Fruit fly (Drosophila melanogaster) whole organism, prepupa: ENCODE data around the gene RpS10a.

Experiments used
- CG10631 ChIP-seq: fragments of 200-800 bp; sonication (Bioruptor generic); optimal IDR thresholded peaks from 2 replicates; lab custom pipeline; 2016; ENCODE audit warnings: missing biosample characterization, missing genetic modification characterization
- CG11762 ChIP-seq: fragments of 200-800 bp; sonication (Bioruptor generic); optimal IDR thresholded peaks from 3 replicates; lab custom pipeline; 2016; ENCODE audit warnings: missing biosample characterization, missing genetic modification characterization; ENCODE audit not compliant: insufficient read depth
- CG11902 ChIP-seq: fragments of 200-800 bp; sonication (Bioruptor generic); optimal IDR thresholded peaks from 3 replicates; lab custom pipeline; 2016; ENCODE audit warnings: missing biosample characterization, missing genetic modification characterization
- CG15336 ChIP-seq: fragments of 200-800 bp; sonication (Bioruptor generic); IDR thresholded peaks from 2 replicates; pipeline ENCODE4 v1.3.6; 2022; ENCODE audit warnings: missing biosample characterization, missing genetic modification characterization
- CG1621 ChIP-seq: fragments of 200-800 bp; sonication (Bioruptor generic); optimal IDR thresholded peaks from 3 replicates; lab custom pipeline; 2018; ENCODE audit warnings: missing biosample characterization, mild to moderate bottlenecking, missing genetic modification characterization
- CG3032 ChIP-seq: fragments of 200-800 bp; optimal IDR thresholded peaks from 2 replicates; lab custom pipeline; 2019; ENCODE audit warnings: missing biosample characterization, mild to moderate bottlenecking, missing genetic modification characterization, moderate library complexity
- CG31627 ChIP-seq: fragments of 200-800 bp; sonication (Bioruptor generic); optimal IDR thresholded peaks from 3 replicates; lab custom pipeline; 2016; ENCODE audit warnings: missing biosample characterization, missing genetic modification characterization
- CG6808 ChIP-seq: fragments of 200-800 bp; sonication (Bioruptor generic); optimal IDR thresholded peaks from 3 replicates; lab custom pipeline; 2017; ENCODE audit warnings: missing biosample characterization, missing genetic modification characterization, mild to moderate bottlenecking, moderate library complexity, missing genetic modification reagents
- CG6854 ChIP-seq: fragments of 200-800 bp; sonication (Bioruptor generic); optimal IDR thresholded peaks from 2 replicates; lab custom pipeline; 2017; ENCODE audit warnings: missing biosample characterization, mild to moderate bottlenecking, missing genetic modification characterization
- Eip78C ChIP-seq: fragments of 200-800 bp; sonication (Bioruptor generic); peaks from one replicate; lab custom pipeline; 2016; ENCODE audit warnings: missing biosample characterization, missing genetic modification characterization
- Eip93F ChIP-seq: fragments of 200-800 bp; sonication (Bioruptor generic); optimal IDR thresholded peaks from 2 replicates; lab custom pipeline; 2016; ENCODE audit warnings: missing biosample characterization, mild to moderate bottlenecking, missing genetic modification characterization
- Hr39 ChIP-seq: fragments of 200-800 bp; sonication (Bioruptor generic); optimal IDR thresholded peaks from 2 replicates; lab custom pipeline; 2016; ENCODE audit warnings: missing biosample characterization, missing genetic modification characterization
- Met ChIP-seq: fragments of 200-800 bp; sonication (Bioruptor generic); optimal IDR thresholded peaks from 3 replicates; lab custom pipeline; 2016; ENCODE audit warnings: missing biosample characterization, missing genetic modification characterization
- Smox ChIP-seq: fragments of 200-800 bp; sonication (Bioruptor generic); optimal IDR thresholded peaks from 3 replicates; lab custom pipeline; 2016; ENCODE audit warnings: missing biosample characterization, missing genetic modification characterization
- Sox102F ChIP-seq: fragments of 200-800 bp; sonication (Bioruptor generic); optimal IDR thresholded peaks from 2 replicates; lab custom pipeline; 2016; ENCODE audit warnings: missing biosample characterization, mild to moderate bottlenecking, missing genetic modification characterization
- Sox15 ChIP-seq: fragments of 200-800 bp; sonication (Bioruptor generic); optimal IDR thresholded peaks from 3 replicates; lab custom pipeline; 2016; ENCODE audit warnings: missing biosample characterization, missing genetic modification characterization
- esn ChIP-seq: fragments of 200-800 bp; sonication (Bioruptor generic); optimal IDR thresholded peaks from 2 replicates; lab custom pipeline; 2016; ENCODE audit warnings: missing biosample characterization, mild to moderate bottlenecking, missing genetic modification characterization, moderate library complexity
- fkh ChIP-seq: fragments of 200-800 bp; sonication (Bioruptor generic); optimal IDR thresholded peaks from 3 replicates; lab custom pipeline; 2017; ENCODE audit warnings: missing biosample characterization, mild to moderate bottlenecking, missing genetic modification characterization, moderate library complexity
- pdm3 ChIP-seq: fragments of 200-800 bp; sonication (Bioruptor generic); optimal IDR thresholded peaks from 3 replicates; lab custom pipeline; 2016; ENCODE audit warnings: missing biosample characterization, missing genetic modification characterization
- ss ChIP-seq, 2 experiments: fragments of 200-800 bp; sonication (Bioruptor generic); optimal IDR thresholded peaks; 2 replicates in 1 of 2; 3 replicates in 1 of 2; lab custom pipeline; 2017 to 2018; ENCODE audit warnings: mild to moderate bottlenecking in 2 of 2, missing biosample characterization in 2 of 2, missing genetic modification characterization in 2 of 2, moderate library complexity in 1 of 2
- svp ChIP-seq: fragments of 200-800 bp; sonication (Bioruptor generic); peaks from one replicate; lab custom pipeline; 2016; ENCODE audit warnings: missing biosample characterization, missing genetic modification characterization
- topi ChIP-seq: fragments of 200-800 bp; sonication (Bioruptor generic); optimal IDR thresholded peaks from 3 replicates; lab custom pipeline; 2016; ENCODE audit warnings: missing biosample characterization, missing genetic modification characterization
- vri ChIP-seq: fragments of 200-800 bp; sonication (Bioruptor generic); optimal IDR thresholded peaks from 3 replicates; lab custom pipeline; 2016; ENCODE audit warnings: missing biosample characterization, mild to moderate bottlenecking, missing genetic modification characterization

Gene RpS10a

dm6 chr3R:27685539-27686012 is 33.0 kb downstream of the RpS10a start, which contains the start of gene CG12880 (continued):
- peak; percentile 28 for TF ChIP-seq Smox (GFP tag; lab: Kevin White, UChicago)
- no peak for TF ChIP-seq CG11762

dm6 chr3R:27688034-27688433 is 35.5 kb downstream of the RpS10a start, which contains the start of gene CG31055:
CG31055 (minus strand) TSS chr3R:27688134.
- TF ChIP-seq ss (GFP tag; optimal IDR thresholded peaks at IDR 0.05; lab: Kevin White, UChicago): peak in 1 of 2 experiments; percentile 69
- no peak for TF ChIP-seq CG3032
- TF ChIP-seq, all 60 proteins: peak for 1

DNA sequence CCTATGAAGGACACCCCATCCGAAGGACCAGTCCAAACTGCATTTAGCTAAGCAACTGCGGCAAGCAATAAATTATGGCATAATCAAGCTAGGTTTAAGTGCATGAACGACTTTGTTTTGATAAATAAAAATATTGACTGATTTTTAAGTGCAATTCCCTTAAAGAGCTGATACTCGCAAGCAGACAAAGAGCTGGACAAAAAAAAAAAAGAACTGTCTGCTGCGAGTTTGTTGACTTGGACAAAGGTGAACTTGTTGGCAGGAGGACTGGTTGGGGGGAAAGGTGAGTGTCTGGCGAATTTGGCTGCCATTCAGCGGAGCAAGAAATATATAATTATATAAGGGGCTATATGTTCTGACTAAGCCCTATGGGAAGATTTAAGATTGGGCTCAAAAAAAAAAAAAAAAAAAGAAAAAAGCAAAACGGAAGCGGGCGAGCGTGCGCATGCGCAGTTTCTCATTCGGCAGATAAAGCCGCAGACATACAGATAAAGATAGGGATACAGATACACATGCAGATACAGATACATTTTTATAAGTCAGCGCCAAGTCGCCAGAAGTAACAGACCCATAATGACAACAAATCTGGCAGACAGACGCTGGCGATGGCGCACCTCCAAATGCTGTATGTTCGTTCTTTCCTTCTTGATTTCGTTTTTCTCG is 40.2 kb downstream of the RpS10a start:
- TF ChIP-seq CG6854 (GFP tag; lab: Kevin White, UChicago) (no peak), Eip78C (GFP tag; lab: Kevin White, UChicago) (peak; percentile 55), CG11762 (no peak), Met (GFP tag; lab: Kevin White, UChicago) (no peak), Sox102F (GFP tag; lab: Kevin White, UChicago) (peak; percentile 25), CG10631 (GFP tag; lab: Kevin White, UChicago) (no peak), vri (GFP tag; lab: Kevin White, UChicago) (peak; percentile 62), svp (peak; percentile 52), ss (GFP tag; optimal IDR thresholded peaks at IDR 0.05; lab: Kevin White, UChicago) (peak in 1 of 2 experiments; percentile 75), fkh (GFP tag; lab: Kevin White, UChicago) (no peak), CG15336 (GFP tag; lab: Robert Waterston, UW) (no peak; the same call in 1 of the 2 replicates)

- TF ChIP-seq Eip78C (GFP tag; lab: Kevin White, UChicago) (peak; percentile 32), Sox15 (GFP tag; lab: Kevin White, UChicago) (no peak)
These were observed 41.5 kb downstream of the RpS10a start, which contains the start of gene CG43319 for dm6 chr3R:27694018-27694417. CG43319 (plus strand) TSS chr3R:27694318.

- TF ChIP-seq topi (GFP tag; lab: Kevin White, UChicago): no peak
These were observed 42.0 kb downstream of the RpS10a start, which contains the start of gene Acp98AB for dm6 chr3R:27694583-27694982. Acp98AB (plus strand) TSS chr3R:27694883.

DNA sequence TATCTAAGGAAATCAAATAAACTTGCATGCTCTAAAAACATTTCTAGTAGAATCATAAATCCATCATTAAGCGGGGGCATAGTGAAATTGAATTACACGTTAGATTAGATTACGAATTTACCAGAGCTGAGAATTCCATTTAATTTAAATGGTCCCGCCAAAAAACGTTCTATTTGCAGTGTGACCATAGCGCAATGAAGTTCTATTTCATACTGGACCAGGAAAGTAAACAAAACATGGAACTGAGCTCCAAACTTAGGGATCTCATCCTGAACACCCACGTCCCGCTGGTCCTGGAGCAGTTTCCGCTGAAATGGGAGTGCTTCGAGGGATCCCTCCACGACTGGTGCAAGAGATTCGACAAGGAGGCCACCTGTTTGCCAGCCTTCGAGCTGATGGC is 42.5 kb downstream of the RpS10a start, which contains the start of gene HSPBAP1:
Gene HSPBAP1 (plus strand): TSS at position 217 of the 400 bp plus-strand sequence.
- peak; percentile 19 for TF ChIP-seq CG1621 (tag; lab: Kevin White, UChicago)
- no peak for TF ChIP-seq CG31627
- TF ChIP-seq fkh (GFP tag; lab: Kevin White, UChicago): peak; percentile 84

DNA sequence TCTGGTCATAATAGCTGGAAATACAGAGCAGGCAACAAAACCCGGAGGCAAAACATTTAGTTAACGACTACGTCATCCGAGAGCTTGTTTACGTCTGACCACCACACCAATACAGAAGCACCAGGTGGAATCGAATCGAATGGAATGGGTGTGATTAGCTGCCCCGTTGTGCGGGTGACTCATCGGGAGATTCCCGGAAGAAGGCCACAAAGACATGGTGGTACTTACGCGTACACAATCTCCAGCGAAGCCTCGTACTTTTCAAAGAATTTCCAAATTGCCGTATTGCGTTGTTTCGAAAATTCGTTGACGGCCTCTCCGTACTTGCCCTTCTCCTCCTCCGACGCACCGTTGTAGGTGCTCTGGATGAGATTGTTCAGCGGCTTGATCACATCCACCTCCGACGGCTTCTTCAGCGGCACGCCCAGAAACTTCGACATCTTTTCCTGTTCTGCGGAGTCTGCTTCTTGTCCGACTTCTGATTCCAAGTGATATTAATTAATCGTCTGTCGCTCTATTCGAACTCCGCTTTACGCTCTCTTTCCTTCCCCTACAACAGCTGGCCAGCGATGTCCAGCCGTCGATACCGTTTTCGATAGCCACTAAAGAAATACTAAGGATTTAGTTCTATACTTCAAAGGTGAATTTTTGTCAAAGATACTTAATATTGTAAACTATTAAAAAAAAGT is 47.1 kb downstream of the RpS10a start, which contains the start of gene ALiX:
Gene ALiX (minus strand): TSS at position 571 of the 689 bp plus-strand sequence.
- TF ChIP-seq pdm3 (GFP tag; lab: Kevin White, UChicago) (no peak), esn (GFP tag; lab: Kevin White, UChicago) (peak; percentile 31), CG15336 (GFP tag; lab: Robert Waterston, UW) (peak; percentile 26; the same call in 1 of the 2 replicates), Eip78C (GFP tag; lab: Kevin White, UChicago) (peak; percentile 54), CG11902 (GFP tag; lab: Kevin White, UChicago) (no peak), Hr39 (GFP tag; lab: Kevin White, UChicago) (no peak)

DNA sequence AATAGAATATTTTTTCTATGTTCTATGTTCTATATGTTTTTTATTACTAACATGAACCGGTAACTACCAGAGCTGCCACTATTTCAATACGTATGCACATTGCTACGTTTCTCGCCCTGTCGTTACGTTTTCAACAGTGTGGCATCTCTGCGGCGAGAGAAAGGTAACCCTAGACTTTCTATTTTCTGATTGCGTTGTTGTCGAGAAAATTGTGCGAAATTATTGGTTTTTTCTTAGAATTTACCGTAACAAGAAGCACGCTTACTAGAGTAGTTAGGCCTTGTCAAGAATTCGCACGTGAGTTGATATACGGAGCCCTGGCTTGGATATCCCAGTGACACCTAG is 47.6 kb downstream of the RpS10a start, which contains the start of gene btz:
Gene btz (plus strand): TSS at position 133 of the 345 bp plus-strand sequence.
- TF ChIP-seq CG6808 (no peak), Eip93F (GFP tag; lab: Kevin White, UChicago) (peak; percentile 28)
